Worm (Caenorhabditis elegans): ENCODE measurements around the gene col-149.
A peak's percentile ranks its signal among the peaks of the same experiment; 100 is the strongest.

The col-149 gene

ce11 chrV:10281374-10281773 is 11.3 kb downstream of the col-149 start, which contains the start of gene lys-2:
TSS of gene lys-2 (minus strand) at chrV:10281474.
- TF ChIP-seq tbx-9 (tag; optimal IDR thresholded peaks at IDR 0.05; ENCODE audit: borderline replicate concordance), result no peak
- TF ChIP-seq Y95B8A.8 (GFP tag; IDR thresholded peaks at IDR 0.05), result no peak
- TF ChIP-seq madf-8 (GFP tag; conservative IDR thresholded peaks at IDR 0.05), result no peak
- no peak for TF ChIP-seq dpl-1 (GFP tag; optimal IDR thresholded peaks at IDR 0.05)
- TF ChIP-seq egl-44 (GFP tag; IDR thresholded peaks at IDR 0.05), result no peak
- TF ChIP-seq attf-5 (GFP tag; optimal IDR thresholded peaks at IDR 0.05), result no peak
- no peak for TF ChIP-seq F33H1.4 (GFP tag; IDR thresholded peaks at IDR 0.05)
- TF ChIP-seq ztf-26 (tag; optimal IDR thresholded peaks at IDR 0.05), result no peak
- no peak for TF ChIP-seq cebp-2 (GFP tag; IDR thresholded peaks at IDR 0.05)
- no peak for TF ChIP-seq Y56A3A.18 (GFP tag; IDR thresholded peaks at IDR 0.05)
- TF ChIP-seq nhr-80 (tag; optimal IDR thresholded peaks at IDR 0.05), result peak; percentile 82
- TF ChIP-seq sdz-38 (tag; optimal IDR thresholded peaks at IDR 0.05), result no peak
- peak; percentile 12 for TF ChIP-seq unc-62 (GFP tag; optimal IDR thresholded peaks at IDR 0.05)
- TF ChIP-seq hrde-1 (tag; optimal IDR thresholded peaks at IDR 0.05; ENCODE audit: borderline replicate concordance), result no peak
- TF ChIP-seq sptf-2 (GFP tag; optimal IDR thresholded peaks at IDR 0.05), result no peak
- no peak for TF ChIP-seq Y79H2A.3 (GFP tag; conservative IDR thresholded peaks at IDR 0.05)
- no peak for TF ChIP-seq lsy-27 (tag; optimal IDR thresholded peaks at IDR 0.05; ENCODE audit: borderline replicate concordance, insufficient read depth)

- TF ChIP-seq B0035.1 (tag; optimal IDR thresholded peaks at IDR 0.05), result no peak
- TF ChIP-seq nhr-80 (tag; optimal IDR thresholded peaks at IDR 0.05), result peak; percentile 43
Observed at ce11 chrV:10280112-10280511, 12.6 kb downstream of the col-149 start.

- TF ChIP-seq ekl-4 (GFP tag; IDR thresholded peaks at IDR 0.05) (no peak), attf-3 (GFP tag; conservative IDR thresholded peaks at IDR 0.05) (no peak), ZK185.1 (tag; optimal IDR thresholded peaks at IDR 0.05; ENCODE audit: poor library complexity, severe bottlenecking) (peak; percentile 13), him-1 (tag; optimal IDR thresholded peaks at IDR 0.05) (no peak), lsy-27 (tag; optimal IDR thresholded peaks at IDR 0.05; ENCODE audit: borderline replicate concordance, insufficient read depth) (no peak), Y53F4B.3 (GFP tag; IDR thresholded peaks at IDR 0.05) (no peak), Y95B8A.8 (GFP tag; IDR thresholded peaks at IDR 0.05) (no peak), ets-4 (GFP tag; optimal IDR thresholded peaks at IDR 0.05) (no peak), repo-1 (tag; optimal IDR thresholded peaks at IDR 0.05) (no peak), zim-3 (tag; optimal IDR thresholded peaks at IDR 0.05) (no peak), nhr-80 (tag; optimal IDR thresholded peaks at IDR 0.05) (peak; percentile 70), egrh-3 (GFP tag; IDR thresholded peaks at IDR 0.05) (no peak), nhr-27 (tag; optimal IDR thresholded peaks at IDR 0.05) (no peak)
Observed at ce11 chrV:10277579-10277978, 15.1 kb downstream of the col-149 start, which contains the start of gene lys-1. TSS of gene lys-1 (plus strand) at chrV:10277904.

- TF ChIP-seq dpl-1 (GFP tag; optimal IDR thresholded peaks at IDR 0.05), result no peak
- TF ChIP-seq ccch-3 (GFP tag; optimal IDR thresholded peaks at IDR 0.05), result no peak
- TF ChIP-seq mel-28 (tag; optimal IDR thresholded peaks at IDR 0.05; ENCODE audit: borderline replicate concordance), result no peak
- TF ChIP-seq nfyb-1 (GFP tag; IDR thresholded peaks at IDR 0.05), result no peak
- TF ChIP-seq snpc-1.3 (tag; optimal IDR thresholded peaks at IDR 0.05; ENCODE audit: insufficient read depth), result no peak
- no peak for TF ChIP-seq tbx-9 (tag; optimal IDR thresholded peaks at IDR 0.05; ENCODE audit: borderline replicate concordance)
- no peak for TF ChIP-seq K12H6.12 (tag; optimal IDR thresholded peaks at IDR 0.05)
- no peak for TF ChIP-seq ceh-27 (GFP tag; optimal IDR thresholded peaks at IDR 0.05)
- no peak for TF ChIP-seq F55B11.4 (tag; optimal IDR thresholded peaks at IDR 0.05; ENCODE audit: borderline replicate concordance, insufficient read depth)
- TF ChIP-seq unc-62 (GFP tag; optimal IDR thresholded peaks at IDR 0.05), result no peak
- TF ChIP-seq ceh-91 (GFP tag; IDR thresholded peaks at IDR 0.05), result no peak
- no peak for TF ChIP-seq Y67H2A.10 (GFP tag; conservative IDR thresholded peaks at IDR 0.05)
- no peak for TF ChIP-seq egrh-3 (GFP tag; IDR thresholded peaks at IDR 0.05)
- no peak for TF ChIP-seq nhr-90 (tag; optimal IDR thresholded peaks at IDR 0.05)
- TF ChIP-seq ceh-100 (GFP tag; IDR thresholded peaks at IDR 0.05), result no peak
- TF ChIP-seq tbp1 (GFP tag; optimal IDR thresholded peaks at IDR 0.05), result no peak
- TF ChIP-seq F57A8.1 (GFP tag; optimal IDR thresholded peaks at IDR 0.05), result no peak
- TF ChIP-seq let-607 (tag; optimal IDR thresholded peaks at IDR 0.05), result no peak
Observed at ce11 chrV:10276038-10276437, 16.6 kb downstream of the col-149 start.
